Worm (Caenorhabditis elegans): Measurements from ENCODE around the gene rps-23.

The rps-23 gene

ce11 chrIV:12404137-12404536 is 13.3 kb upstream of the rps-23 start, which contains the start of gene gex-3 (continued):
- TF ChIP-seq sma-3 (GFP tag; optimal IDR thresholded peaks at IDR 0.05) (peak; percentile 64), zag-1 (tag; optimal IDR thresholded peaks at IDR 0.05) (peak; percentile 63), nhr-23 (tag; optimal IDR thresholded peaks at IDR 0.05) (no peak)

ce11 chrIV:12403440-12403839 is 12.6 kb upstream of the rps-23 start:
- peak; percentile 24 for TF ChIP-seq nhr-129 (tag; optimal IDR thresholded peaks at IDR 0.05)
- peak; percentile 74 for TF ChIP-seq nhr-21 (tag; optimal IDR thresholded peaks at IDR 0.05)
- TF ChIP-seq nhr-25 (tag; optimal IDR thresholded peaks at IDR 0.05), result peak; percentile 36
- TF ChIP-seq blmp-1 (tag; optimal IDR thresholded peaks at IDR 0.05; ENCODE audit: insufficient read depth), result peak; percentile 14
- no peak for TF ChIP-seq sma-3 (GFP tag; optimal IDR thresholded peaks at IDR 0.05)

ce11 chrIV:12399983-12400382 is 9.1 kb upstream of the rps-23 start:
- TF ChIP-seq fos-1 (tag; optimal IDR thresholded peaks at IDR 0.05) (peak; percentile 52), nhr-77 (tag; optimal IDR thresholded peaks at IDR 0.05) (no peak)

DNA sequence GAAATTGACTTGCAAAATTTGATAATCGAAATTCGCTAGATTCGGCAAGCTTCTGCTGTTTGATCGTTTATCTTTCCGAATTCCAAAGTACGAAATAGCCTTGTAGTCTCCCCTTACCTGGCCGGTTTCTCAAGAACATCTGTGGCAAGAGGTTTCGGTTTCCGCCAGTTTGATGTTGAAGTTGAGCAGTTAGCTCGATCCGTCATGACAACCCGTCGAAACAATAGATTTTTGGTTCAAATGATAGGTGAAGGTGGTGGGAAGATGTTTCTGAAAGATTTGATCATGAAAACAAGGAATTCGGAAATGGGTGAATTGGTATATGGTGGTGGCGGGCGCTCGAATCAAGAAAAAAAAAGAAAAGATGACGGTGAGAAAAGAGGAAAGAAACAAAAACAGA is 7.6 kb upstream of the rps-23 start, which contains the start of gene acs-20:
Gene acs-20 (minus strand): TSS at position 270 of the 400 bp plus-strand sequence.
- TF ChIP-seq unc-39 (tag; optimal IDR thresholded peaks at IDR 0.05) (no peak), nhr-237 (tag; optimal IDR thresholded peaks at IDR 0.05) (no peak), peb-1 (tag; optimal IDR thresholded peaks at IDR 0.05) (no peak), sma-9 (GFP tag; optimal IDR thresholded peaks at IDR 0.05) (no peak), sma-9 (tag; optimal IDR thresholded peaks at IDR 0.05) (no peak), unc-62 (GFP tag; optimal IDR thresholded peaks at IDR 0.05) (no peak), nhr-25 (tag; optimal IDR thresholded peaks at IDR 0.05) (no peak)

- TF ChIP-seq lsy-2 (tag; optimal IDR thresholded peaks at IDR 0.05) (peak in 1 of 2 experiments; percentile 61), sma-9 (GFP tag; optimal IDR thresholded peaks at IDR 0.05) (peak; percentile 13), sma-9 (tag; optimal IDR thresholded peaks at IDR 0.05) (no peak), nhr-25 (tag; optimal IDR thresholded peaks at IDR 0.05) (peak; percentile 82), ztf-4 (tag; optimal IDR thresholded peaks at IDR 0.05) (no peak), blmp-1 (tag; optimal IDR thresholded peaks at IDR 0.05; ENCODE audit: insufficient read depth) (peak; percentile 77), nhr-129 (tag; optimal IDR thresholded peaks at IDR 0.05) (peak; percentile 89), mdl-1 (tag; optimal IDR thresholded peaks at IDR 0.05) (no peak), fos-1 (tag; optimal IDR thresholded peaks at IDR 0.05) (peak; percentile 65), C34F6.9 (tag; optimal IDR thresholded peaks at IDR 0.05) (peak; percentile 15), nhr-21 (tag; optimal IDR thresholded peaks at IDR 0.05) (peak; percentile 59), ceh-16 (tag; optimal IDR thresholded peaks at IDR 0.05) (no peak), sma-3 (GFP tag; optimal IDR thresholded peaks at IDR 0.05) (peak; percentile 15), sem-4 (tag; optimal IDR thresholded peaks at IDR 0.05) (peak; percentile 60)
These were observed 5.9 kb upstream of the rps-23 start for ce11 chrIV:12396645-12397258.

DNA sequence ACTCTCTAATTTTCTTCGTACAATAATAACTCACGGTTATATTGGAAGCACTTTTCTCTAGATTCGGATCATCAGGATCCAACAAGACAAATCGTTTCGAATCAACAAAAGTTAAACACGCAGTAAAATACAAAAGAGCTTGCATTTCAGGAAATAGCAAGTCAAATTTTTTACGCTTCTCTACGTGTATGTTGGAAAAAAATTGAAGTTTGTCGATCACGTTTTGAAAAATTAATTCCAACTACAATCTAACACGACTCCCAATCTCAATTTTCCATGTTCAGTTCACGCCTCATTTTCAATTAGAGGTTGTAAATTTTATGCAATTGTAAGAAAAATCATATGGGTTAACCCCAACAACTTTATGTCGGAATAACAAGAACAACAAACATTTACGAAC is 902 bp downstream of the rps-23 start, which contains the start of gene spe-45:
Gene spe-45 (minus strand): TSS at position 145 of the 400 bp plus-strand sequence.
- no peak for TF ChIP-seq ceh-16 (tag; optimal IDR thresholded peaks at IDR 0.05)
- no peak for TF ChIP-seq sma-9 (GFP tag; optimal IDR thresholded peaks at IDR 0.05)
- no peak for TF ChIP-seq sma-9 (tag; optimal IDR thresholded peaks at IDR 0.05)
- no peak for TF ChIP-seq fos-1 (tag; optimal IDR thresholded peaks at IDR 0.05)
- peak; percentile 0 for TF ChIP-seq nhr-129 (tag; optimal IDR thresholded peaks at IDR 0.05)

ce11 chrIV:12385061-12385460 is 5.8 kb downstream of the rps-23 start, which contains the start of gene F28D1.6:
Gene F28D1.6 (minus strand): TSS chrIV:12385161.
- TF ChIP-seq sem-4 (tag; optimal IDR thresholded peaks at IDR 0.05), result no peak
- TF ChIP-seq sma-3 (GFP tag; optimal IDR thresholded peaks at IDR 0.05), result no peak
- TF ChIP-seq zag-1 (tag; optimal IDR thresholded peaks at IDR 0.05), result no peak
- no peak for TF ChIP-seq lin-11 (tag; optimal IDR thresholded peaks at IDR 0.05)

DNA sequence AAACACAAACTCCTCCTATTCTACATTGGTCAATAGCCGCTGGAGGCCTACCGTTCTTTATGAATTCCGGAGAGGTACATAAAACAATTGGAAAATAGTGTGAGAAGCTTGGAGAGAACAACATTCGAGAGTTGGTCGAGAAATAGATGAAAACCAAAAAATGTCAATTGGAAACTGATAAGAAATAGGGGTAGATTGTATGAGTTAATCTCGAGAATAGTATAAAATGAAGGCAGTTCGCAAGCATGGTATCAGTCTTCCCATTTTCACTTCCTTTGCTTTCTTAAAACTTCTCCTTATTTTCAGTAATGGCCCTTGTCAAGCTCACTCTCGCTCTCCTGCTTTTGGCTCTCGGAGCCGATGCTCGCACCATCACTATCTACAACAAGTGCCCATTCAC is 8.0 kb downstream of the rps-23 start, which contains the start of gene thn-2:
Gene thn-2 (plus strand): TSS at position 307 of the 400 bp plus-strand sequence.
- TF ChIP-seq ZK546.5 (tag; optimal IDR thresholded peaks at IDR 0.05), result no peak
